Worm (Caenorhabditis elegans): Measurements from ENCODE around the gene iff-2.

Gene iff-2

ce11 chrII:8603567-8604359 is 42.6 kb upstream of the iff-2 start, which contains the start of gene suf-1 (continued):
- peak; percentile 22; the same call in 1 of the 2 replicates for TF ChIP-seq lin-1 (GFP tag; IDR thresholded peaks at IDR 0.05)
- no peak for TF ChIP-seq nhr-102 (tag; optimal IDR thresholded peaks at IDR 0.05)
- TF ChIP-seq mxl-3 (GFP tag; optimal IDR thresholded peaks at IDR 0.05) = no peak
- no peak for TF ChIP-seq madf-9 (GFP tag; conservative IDR thresholded peaks at IDR 0.05)
- no peak for TF ChIP-seq nhr-111 (GFP tag; optimal IDR thresholded peaks at IDR 0.05)
- no peak for TF ChIP-seq skn-1 (tag; optimal IDR thresholded peaks at IDR 0.05)
- no peak for TF ChIP-seq nhr-41 (GFP tag; IDR thresholded peaks at IDR 0.05)
- no peak for TF ChIP-seq ztf-7 (tag; optimal IDR thresholded peaks at IDR 0.05)
- TF ChIP-seq dmd-8 (GFP tag; IDR thresholded peaks at IDR 0.05) = peak; percentile 56; the same call in 1 of the 2 replicates
- TF ChIP-seq unc-39 (tag; optimal IDR thresholded peaks at IDR 0.05) = no peak
- TF ChIP-seq R02D3.7 (tag; optimal IDR thresholded peaks at IDR 0.05) = no peak
- no peak for TF ChIP-seq ZK337.2 (GFP tag; IDR thresholded peaks at IDR 0.05)
- TF ChIP-seq spr-1 (tag; optimal IDR thresholded peaks at IDR 0.05) = no peak
- TF ChIP-seq lim-7 (GFP tag; IDR thresholded peaks at IDR 0.05) = no peak
- 0 out of 2 replicates have a peak, but pooled peaks have one; percentile 23 for TF ChIP-seq Y75B8A.6 (GFP tag; IDR thresholded peaks at IDR 0.05)
- 0 out of 2 replicates have a peak, but pooled peaks have one; percentile 24 for TF ChIP-seq Y105C5A.15 (GFP tag; IDR thresholded peaks at IDR 0.05)
- no peak for TF ChIP-seq jun-1 (tag; optimal IDR thresholded peaks at IDR 0.05)
- no peak for TF ChIP-seq gei-8 (GFP tag; optimal IDR thresholded peaks at IDR 0.05)
- peak; percentile 72 for TF ChIP-seq attf-4 (tag; optimal IDR thresholded peaks at IDR 0.05)
- TF ChIP-seq ctbp-1 (GFP tag; IDR thresholded peaks at IDR 0.05) = peak; percentile 36; the same call in 1 of the 2 replicates
- TF ChIP-seq Y48G9A.11 (GFP tag; IDR thresholded peaks at IDR 0.05) = peak; percentile 64; the same call in 1 of the 2 replicates
- peak; percentile 46 for TF ChIP-seq spr-3 (GFP tag; optimal IDR thresholded peaks at IDR 0.05)
- no peak for TF ChIP-seq duxl-1 (tag; optimal IDR thresholded peaks at IDR 0.05; ENCODE audit: poor library complexity)
- TF ChIP-seq pha-4 (GFP tag; IDR thresholded peaks at IDR 0.05) = peak; percentile 46; the same call in 1 of the 2 replicates
- TF ChIP-seq pha-4 (tag; optimal IDR thresholded peaks at IDR 0.05) = no peak
- TF ChIP-seq zag-1 (tag; optimal IDR thresholded peaks at IDR 0.05) = no peak
- TF ChIP-seq D1046.2 (GFP tag; IDR thresholded peaks at IDR 0.05) = no peak
- TF ChIP-seq zip-2 (tag; optimal IDR thresholded peaks at IDR 0.05) = no peak
- no peak for TF ChIP-seq php-3 (GFP tag; IDR thresholded peaks at IDR 0.05)
- TF ChIP-seq snpc-1.2 (GFP tag; IDR thresholded peaks at IDR 0.05) = peak; percentile 72
- TF ChIP-seq dmd-9 (GFP tag; IDR thresholded peaks at IDR 0.05) = no peak
- TF ChIP-seq vab-7 (GFP tag; IDR thresholded peaks at IDR 0.05) = 0 out of 2 replicates have a peak, but pooled peaks have one; percentile 13
- no peak for TF ChIP-seq saeg-2 (GFP tag; IDR thresholded peaks at IDR 0.05)
- no peak for TF ChIP-seq ceh-82 (tag; optimal IDR thresholded peaks at IDR 0.05)
- TF ChIP-seq cey-2 (tag; optimal IDR thresholded peaks at IDR 0.05; ENCODE audit: borderline replicate concordance, insufficient read depth) = no peak
- TF ChIP-seq daf-12 (tag; optimal IDR thresholded peaks at IDR 0.05) = no peak
- TF ChIP-seq snpc-4 (tag; optimal IDR thresholded peaks at IDR 0.05) = no peak
- TF ChIP-seq nhr-48 (tag; optimal IDR thresholded peaks at IDR 0.05) = no peak
- no peak for TF ChIP-seq F10B5.3 (tag; optimal IDR thresholded peaks at IDR 0.05)
- TF ChIP-seq dpl-1 (GFP tag; optimal IDR thresholded peaks at IDR 0.05) = peak; percentile 30
- no peak for TF ChIP-seq ceh-28 (tag; optimal IDR thresholded peaks at IDR 0.05)
- no peak for TF ChIP-seq zfp-2 (tag; optimal IDR thresholded peaks at IDR 0.05)
- TF ChIP-seq unc-130 (GFP tag; optimal IDR thresholded peaks at IDR 0.05) = peak; percentile 57
- no peak for TF ChIP-seq hlh-11 (tag; optimal IDR thresholded peaks at IDR 0.05)
- peak in 1 of 2 experiments; percentile 60 for TF ChIP-seq unc-62 (GFP tag; optimal IDR thresholded peaks at IDR 0.05 in 1 of 2)
- TF ChIP-seq unc-62 (tag; optimal IDR thresholded peaks at IDR 0.05) = no peak
- TF ChIP-seq lin-38 (GFP tag; IDR thresholded peaks at IDR 0.05) = peak; percentile 80
- TF ChIP-seq mep-1 (tag; optimal IDR thresholded peaks at IDR 0.05) = no peak
- TF ChIP-seq fos-1 (tag; optimal IDR thresholded peaks at IDR 0.05) = no peak
- TF ChIP-seq nhr-237 (tag; optimal IDR thresholded peaks at IDR 0.05) = no peak
- TF ChIP-seq Y5F2A.4 (GFP tag; optimal IDR thresholded peaks at IDR 0.05) = peak; percentile 21
